Worm (Caenorhabditis elegans) whole organism, L4/young adult: ENCODE results near the gene str-193.

Source experiments
- W03F9.2 ChIP-seq: fragments of 150-350 bp; optimal IDR thresholded peaks from 2 replicates; lab custom pipeline; 2014; ENCODE audit warnings: missing biosample characterization, missing genetic modification characterization
- him-1 ChIP-seq: sonication (generic microtip); optimal IDR thresholded peaks from 2 replicates; lab custom pipeline; 2016; ENCODE audit warnings: missing genotype, missing genetic modification reagents, missing genetic modification characterization, missing compliant biosample characterization

DNA sequence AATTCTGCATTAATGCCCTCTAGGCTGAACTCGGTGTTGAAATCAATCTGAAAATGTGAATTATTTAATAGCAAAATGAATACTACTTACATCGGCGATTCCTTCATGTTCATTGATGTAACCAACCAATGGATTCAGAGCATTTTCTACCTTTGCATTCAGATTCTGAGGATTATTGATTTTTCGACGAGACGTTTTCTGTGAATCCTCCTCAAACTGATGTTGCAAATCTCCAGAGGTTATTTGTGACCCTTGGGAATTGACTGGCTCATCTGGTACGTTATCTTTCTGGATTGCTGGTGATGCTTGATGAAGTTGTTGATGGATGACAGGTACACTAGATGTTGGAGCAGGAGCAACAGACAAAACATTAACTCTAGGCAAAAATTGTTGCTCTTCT lies 39.6 kb downstream of the str-193 start:
- TF ChIP-seq W03F9.2 (tag; lab: Kevin White, UChicago), result no peak
- no peak for TF ChIP-seq him-1 (tag; lab: Kevin White, UChicago)
